Worm (Caenorhabditis elegans) whole organism, L2 larva: ENCODE results near the gene T19B10.5.

ENCODE experiments used
- Y55F3AM.14 ChIP-seq: fragments of 200-800 bp; sonication (Bioruptor generic); optimal IDR thresholded peaks from 2 replicates; lab custom pipeline; 2018; ENCODE audit warnings: mild to moderate bottlenecking, missing genetic modification characterization, missing compliant biosample characterization
- ama-1 ChIP-seq: fragments of 150-350 bp; optimal IDR thresholded peaks from 2 replicates; lab custom pipeline; 2018; ENCODE audit warnings: inconsistent platforms
- egl-27 ChIP-seq: sonication (generic microtip); optimal IDR thresholded peaks from 3 replicates; lab custom pipeline; 2017; ENCODE audit warnings: missing biosample characterization, missing genetic modification reagents, missing genetic modification characterization
- lin-39 ChIP-seq: fragments of 150-350 bp; optimal IDR thresholded peaks from 2 replicates; lab custom pipeline; 2014; ENCODE audit warnings: missing biosample characterization, missing genetic modification reagents, missing genetic modification characterization
- nhr-10 ChIP-seq: sonication (generic microtip); optimal IDR thresholded peaks from 2 replicates; lab custom pipeline; 2017; ENCODE audit warnings: missing biosample characterization, missing genetic modification characterization
- nhr-11 ChIP-seq: fragments of 150-350 bp; optimal IDR thresholded peaks from 2 replicates; lab custom pipeline; 2014; ENCODE audit warnings: missing biosample characterization, missing genetic modification characterization
- nhr-12 ChIP-seq: fragments of 150-350 bp; optimal IDR thresholded peaks from 2 replicates; lab custom pipeline; 2014; ENCODE audit warnings: missing biosample characterization, missing genetic modification characterization
- nhr-237 ChIP-seq: fragments of 150-350 bp; optimal IDR thresholded peaks from 2 replicates; lab custom pipeline; 2014; ENCODE audit warnings: missing biosample characterization, missing genetic modification characterization
- nhr-77 ChIP-seq: fragments of 150-350 bp; optimal IDR thresholded peaks from 2 replicates; lab custom pipeline; 2014; ENCODE audit warnings: missing biosample characterization, missing genetic modification characterization
- unc-62 ChIP-seq: fragments of 150-350 bp; optimal IDR thresholded peaks from 2 replicates; lab custom pipeline; 2014; ENCODE audit warnings: missing biosample characterization, missing genetic modification reagents, missing genetic modification characterization

DNA sequence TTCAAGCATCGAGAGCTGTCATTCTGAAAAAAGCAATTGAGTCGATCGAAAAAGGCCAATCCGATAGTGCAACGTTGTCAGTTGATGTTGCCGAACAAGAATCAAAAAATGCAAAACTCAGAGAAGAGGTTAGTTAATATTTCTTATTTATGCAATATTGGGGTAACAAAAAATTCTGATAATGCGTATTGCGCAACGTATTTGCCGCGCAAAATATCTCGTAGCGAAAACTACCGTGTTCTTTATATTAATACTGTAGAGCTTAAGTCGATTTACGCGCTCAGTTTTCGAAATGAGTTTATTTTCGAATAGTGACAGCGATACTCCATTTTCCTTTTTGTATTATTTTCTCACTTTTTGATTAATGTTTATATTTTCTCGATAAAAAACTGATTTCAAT is 10.6 kb downstream of the T19B10.5 start:
- TF ChIP-seq nhr-237 (tag; lab: Kevin White, UChicago) (no peak), nhr-10 (tag; lab: Kevin White, UChicago) (no peak), nhr-12 (no peak), nhr-77 (tag; lab: Kevin White, UChicago) (no peak), ama-1 (lab: Kevin White, UChicago) (no peak), lin-39 (tag; lab: Kevin White, UChicago) (no peak), nhr-11 (no peak), unc-62 (no peak), Y55F3AM.14 (no peak), egl-27 (tag; lab: Kevin White, UChicago) (no peak)
